Worm (Caenorhabditis elegans) whole organism, L4 larva: ENCODE results near the gene C14C6.6.
A peak's percentile ranks its signal among the peaks of the same experiment; 100 is the strongest.

Experiments used
- F26F4.8 ChIP-seq: fragments of 200-800 bp; sonication (Bioruptor generic); conservative IDR thresholded peaks from 2 replicates; pipeline ENCODE4 v1.3.6; 2022; ENCODE audit warnings: missing genetic modification characterization, missing compliant biosample characterization
- F49E8.2 ChIP-seq: sonication (generic microtip); optimal IDR thresholded peaks from 2 replicates; lab custom pipeline; 2016; ENCODE audit warnings: missing compliant biosample characterization, mild to moderate bottlenecking, missing genetic modification characterization, borderline replicate concordance
- Y105C5A.15 ChIP-seq: fragments of 200-800 bp; sonication (Bioruptor generic); IDR thresholded peaks from 2 replicates; pipeline ENCODE4 v1.3.6; 2022; ENCODE audit warnings: missing genetic modification characterization, missing compliant biosample characterization
- Y5F2A.4 ChIP-seq: fragments of 200-800 bp; sonication (Bioruptor generic); optimal IDR thresholded peaks from 2 replicates; lab custom pipeline; 2018; ENCODE audit warnings: mild to moderate bottlenecking, missing genetic modification characterization, missing compliant biosample characterization
- ZK546.5 ChIP-seq, 2 experiments: sonication (generic microtip); optimal IDR thresholded peaks; 2 replicates each; lab custom pipeline; 2017; ENCODE audit warnings: missing biosample characterization in 2 of 2, missing genetic modification characterization in 2 of 2
- aly-2 ChIP-seq: sonication (generic microtip); optimal IDR thresholded peaks from 2 replicates; lab custom pipeline; 2018; ENCODE audit warnings: missing biosample characterization, missing genetic modification characterization
- ama-1 ChIP-seq: fragments of 150-350 bp; optimal IDR thresholded peaks from 2 replicates; lab custom pipeline; 2014; ENCODE audit warnings: inconsistent platforms, mixed read lengths
- ceh-32 ChIP-seq: sonication (generic microtip); optimal IDR thresholded peaks from 2 replicates; lab custom pipeline; 2016; ENCODE audit warnings: mild to moderate bottlenecking, missing genetic modification characterization, missing compliant biosample characterization; ENCODE audit not compliant: poor library complexity
- ceh-44 ChIP-seq: fragments of 200-800 bp; sonication (Bioruptor generic); IDR thresholded peaks from 2 replicates; pipeline ENCODE4 v1.3.6; 2022; ENCODE audit warnings: missing genetic modification reagents, missing genetic modification characterization, missing compliant biosample characterization
- ces-1 ChIP-seq: fragments of 150-350 bp; sonication (generic microtip); optimal IDR thresholded peaks from 4 replicates; lab custom pipeline; 2014; ENCODE audit warnings: missing biosample characterization, missing genetic modification reagents, missing genetic modification characterization
- daf-8 ChIP-seq: fragments of 200-800 bp; sonication (Bioruptor generic); IDR thresholded peaks from 2 replicates; pipeline ENCODE4 v1.3.6; 2022; ENCODE audit warnings: missing genetic modification characterization, missing compliant biosample characterization
- dmd-8 ChIP-seq: fragments of 200-800 bp; sonication (Bioruptor generic); IDR thresholded peaks from 2 replicates; pipeline ENCODE4 v1.3.6; 2022; ENCODE audit warnings: missing genetic modification characterization, missing compliant biosample characterization
- duxl-1 ChIP-seq: sonication (generic microtip); optimal IDR thresholded peaks from 2 replicates; lab custom pipeline; 2016; ENCODE audit warnings: mild to moderate bottlenecking, missing genetic modification characterization, moderate library complexity, missing compliant biosample characterization; ENCODE audit not compliant: poor library complexity
- dve-1 ChIP-seq: sonication (generic microtip); optimal IDR thresholded peaks from 2 replicates; lab custom pipeline; 2017; ENCODE audit warnings: antibody characterized with exemption, mild to moderate bottlenecking, missing genetic modification characterization, missing compliant biosample characterization; ENCODE audit not compliant: insufficient read depth
- egl-27 ChIP-seq: sonication (generic microtip); optimal IDR thresholded peaks from 3 replicates; lab custom pipeline; 2017; ENCODE audit warnings: missing biosample characterization, missing genetic modification reagents, missing genetic modification characterization
- gei-8 ChIP-seq: fragments of 200-800 bp; sonication (Bioruptor generic); optimal IDR thresholded peaks from 2 replicates; lab custom pipeline; 2018; ENCODE audit warnings: mild to moderate bottlenecking, missing genetic modification characterization, missing compliant biosample characterization
- hif-1 ChIP-seq, 2 experiments: sonication (generic microtip); optimal IDR thresholded peaks; 2 replicates each; lab custom pipeline; 2016 to 2017; ENCODE audit warnings: missing compliant biosample characterization in 2 of 2, missing genetic modification characterization in 2 of 2, missing genetic modification reagents in 2 of 2, missing genotype in 2 of 2, mild to moderate bottlenecking in 1 of 2
- hlh-11 ChIP-seq: fragments of 200-800 bp; sonication (Bioruptor generic); optimal IDR thresholded peaks from 2 replicates; lab custom pipeline; 2018; ENCODE audit warnings: mild to moderate bottlenecking, missing genetic modification characterization, missing compliant biosample characterization
- hmg-1.1 ChIP-seq: fragments of 200-800 bp; sonication (Bioruptor generic); IDR thresholded peaks from 2 replicates; pipeline ENCODE4 v1.3.6; 2022; ENCODE audit warnings: missing genetic modification reagents, missing genetic modification characterization, missing compliant biosample characterization
- lim-7 ChIP-seq: fragments of 200-800 bp; sonication (Bioruptor generic); IDR thresholded peaks from 2 replicates; pipeline ENCODE4 v1.3.6; 2022; ENCODE audit warnings: missing genetic modification characterization, missing compliant biosample characterization
- lin-15B ChIP-seq: fragments of 150-350 bp; sonication (generic microtip); optimal IDR thresholded peaks from 3 replicates; lab custom pipeline; 2014; ENCODE audit warnings: missing biosample characterization, missing genetic modification characterization
- lin-39 ChIP-seq: fragments of 150-350 bp; optimal IDR thresholded peaks from 2 replicates; lab custom pipeline; 2014; ENCODE audit warnings: missing biosample characterization, missing genetic modification reagents, missing genetic modification characterization
- madf-9 ChIP-seq: fragments of 200-800 bp; sonication (Bioruptor generic); conservative IDR thresholded peaks from 2 replicates; pipeline ENCODE4 v1.3.6; 2022; ENCODE audit warnings: missing genetic modification reagents, missing genetic modification characterization, missing compliant biosample characterization
- mep-1 ChIP-seq: fragments of 150-350 bp; sonication (generic microtip); optimal IDR thresholded peaks from 3 replicates; lab custom pipeline; 2014; ENCODE audit warnings: missing biosample characterization, missing genetic modification characterization
- mxl-2 ChIP-seq: fragments of 200-800 bp; sonication (Bioruptor generic); conservative IDR thresholded peaks from 2 replicates; pipeline ENCODE4 v1.3.6; 2022; ENCODE audit warnings: missing genetic modification reagents, missing genetic modification characterization, missing compliant biosample characterization
- nhr-102 ChIP-seq: sonication (generic microtip); optimal IDR thresholded peaks from 2 replicates; lab custom pipeline; 2016; ENCODE audit warnings: mild to moderate bottlenecking, missing genetic modification characterization, moderate library complexity, missing compliant biosample characterization
- nhr-25 ChIP-seq: sonication (generic microtip); optimal IDR thresholded peaks from 2 replicates; lab custom pipeline; 2017; ENCODE audit warnings: missing genetic modification characterization, mild to moderate bottlenecking, missing compliant biosample characterization, antibody characterized with exemption, moderate library complexity, borderline replicate concordance; ENCODE audit not compliant: insufficient read depth
- nhr-28 ChIP-seq: fragments of 150-350 bp; optimal IDR thresholded peaks from 2 replicates; lab custom pipeline; 2014; ENCODE audit warnings: missing biosample characterization, missing genetic modification characterization
- nhr-42 ChIP-seq: fragments of 200-800 bp; sonication (Bioruptor generic); IDR thresholded peaks from 2 replicates; pipeline ENCODE4 v1.3.6; 2022; ENCODE audit warnings: missing genetic modification characterization, missing compliant biosample characterization
- nhr-48 ChIP-seq: sonication (generic microtip); optimal IDR thresholded peaks from 2 replicates; lab custom pipeline; 2016; ENCODE audit warnings: mild to moderate bottlenecking, missing genetic modification characterization, missing compliant biosample characterization
- set-16 ChIP-seq: fragments of 200-800 bp; sonication (Bioruptor generic); IDR thresholded peaks from 2 replicates; pipeline ENCODE4 v1.3.6; 2022; ENCODE audit warnings: missing genetic modification reagents, missing genetic modification characterization, missing compliant biosample characterization
- skn-1 ChIP-seq: fragments of 150-350 bp; optimal IDR thresholded peaks from 2 replicates; lab custom pipeline; 2014; ENCODE audit warnings: missing biosample characterization, missing genetic modification characterization
- snpc-1.2 ChIP-seq: fragments of 200-800 bp; sonication (Bioruptor generic); IDR thresholded peaks from 2 replicates; pipeline ENCODE4 v1.3.6; 2022; ENCODE audit warnings: missing genetic modification reagents, missing genetic modification characterization, missing compliant biosample characterization
- tag-97 ChIP-seq: fragments of 200-800 bp; sonication (Bioruptor generic); IDR thresholded peaks from 2 replicates; pipeline ENCODE4 v1.3.6; 2022; ENCODE audit warnings: missing genetic modification characterization, missing compliant biosample characterization
- unc-62 ChIP-seq, 3 experiments: fragments of 150-350 bp in 1 of 3; sonication (generic microtip); optimal IDR thresholded peaks in 2 of 3; peaks in 1 of 3; 1 replicate in 1 of 3; 2 replicates in 2 of 3; lab custom pipeline; 2014 to 2017; ENCODE audit warnings: missing biosample characterization in 3 of 3, missing genetic modification characterization in 3 of 3, missing genetic modification reagents in 3 of 3, missing genotype in 1 of 3
- vab-7 ChIP-seq: fragments of 200-800 bp; sonication (Bioruptor generic); IDR thresholded peaks from 2 replicates; pipeline ENCODE4 v1.3.6; 2022; ENCODE audit warnings: missing genetic modification reagents, missing genetic modification characterization, missing compliant biosample characterization
- zfp-2 ChIP-seq: sonication (generic microtip); optimal IDR thresholded peaks from 2 replicates; lab custom pipeline; 2016; ENCODE audit warnings: mild to moderate bottlenecking, missing genetic modification characterization, missing compliant biosample characterization
- zip-2 ChIP-seq: fragments of 150-350 bp; optimal IDR thresholded peaks from 2 replicates; lab custom pipeline; 2014; ENCODE audit warnings: missing biosample characterization, missing genetic modification characterization

The C14C6.6 gene

ce11 chrV:568105-568504, 20.2 kb upstream of the C14C6.6 start, which contains the start of gene sri-72:
Gene sri-72 (minus strand): TSS chrV:568205.
- no peak for TF ChIP-seq F49E8.2 (tag; lab: Kevin White, UChicago)
- TF ChIP-seq duxl-1 (tag; lab: Kevin White, UChicago), result no peak
- TF ChIP-seq ama-1 (lab: Kevin White, UChicago), result no peak
- no peak for TF ChIP-seq F26F4.8
- no peak for TF ChIP-seq vab-7 (GFP tag; lab: Robert Waterston, UW)
- TF ChIP-seq hif-1 (tag; optimal IDR thresholded peaks at IDR 0.05; lab: Kevin White, UChicago), result no peak
- no peak for TF ChIP-seq ZK546.5 (tag; optimal IDR thresholded peaks at IDR 0.05; lab: Kevin White, UChicago)
- no peak for TF ChIP-seq hlh-11
- TF ChIP-seq Y105C5A.15 (GFP tag; lab: Robert Waterston, UW), result no peak
- TF ChIP-seq madf-9 (GFP tag; lab: Robert Waterston, UW), result no peak
- TF ChIP-seq lim-7 (GFP tag; lab: Robert Waterston, UW), result no peak
- TF ChIP-seq nhr-42 (GFP tag; lab: Robert Waterston, UW), result no peak
- no peak for TF ChIP-seq mep-1 (tag; lab: Kevin White, UChicago)
- TF ChIP-seq unc-62 (GFP tag; optimal IDR thresholded peaks at IDR 0.05 in 1 of 2; lab: Kevin White, UChicago), result no peak
- no peak for TF ChIP-seq unc-62 (tag; optimal IDR thresholded peaks at IDR 0.05; lab: Kevin White, UChicago)
- no peak for TF ChIP-seq Y5F2A.4 (GFP tag; lab: Kevin White, UChicago)
- no peak for TF ChIP-seq egl-27 (tag; lab: Kevin White, UChicago)
- TF ChIP-seq lin-15B (tag; lab: Kevin White, UChicago), result no peak
- TF ChIP-seq dve-1 (tag; lab: Kevin White, UChicago), result no peak
- TF ChIP-seq zfp-2 (tag; lab: Kevin White, UChicago), result no peak

ce11 chrV:565984-566383, 18.1 kb upstream of the C14C6.6 start, which contains the start of gene sri-73:
Gene sri-73 (minus strand): TSS chrV:566084.
- no peak for TF ChIP-seq dmd-8 (GFP tag; lab: Robert Waterston, UW)

- TF ChIP-seq tag-97 (GFP tag; lab: Robert Waterston, UW) (no peak), hmg-1.1 (GFP tag; lab: Robert Waterston, UW) (no peak), ces-1 (GFP tag; lab: Kevin White, UChicago) (no peak), daf-8 (no peak), zip-2 (tag; lab: Kevin White, UChicago) (no peak), Y5F2A.4 (GFP tag; lab: Kevin White, UChicago) (no peak), duxl-1 (tag; lab: Kevin White, UChicago) (no peak), nhr-25 (tag; lab: Kevin White, UChicago) (no peak), set-16 (no peak), skn-1 (tag; lab: Kevin White, UChicago) (no peak), gei-8 (GFP tag; lab: Kevin White, UChicago) (no peak), ceh-32 (tag; lab: Kevin White, UChicago) (no peak), snpc-1.2 (GFP tag; lab: Robert Waterston, UW) (no peak)
Measured at ce11 chrV:562834-563233, 15.0 kb upstream of the C14C6.6 start, which contains the start of gene C14C6.2. Gene C14C6.2 (plus strand): TSS chrV:563134.

- peak; percentile 86 for TF ChIP-seq ceh-44 (GFP tag; lab: Robert Waterston, UW)
- no peak for TF ChIP-seq mxl-2 (GFP tag; lab: Robert Waterston, UW)
- no peak for TF ChIP-seq nhr-102 (tag; lab: Kevin White, UChicago)
- TF ChIP-seq nhr-48 (tag; lab: Kevin White, UChicago), result no peak
- no peak for TF ChIP-seq aly-2 (tag; lab: Kevin White, UChicago)
- no peak for TF ChIP-seq nhr-28 (tag; lab: Kevin White, UChicago)
- TF ChIP-seq lin-39 (tag; lab: Kevin White, UChicago), result no peak
- TF ChIP-seq, all 104 proteins: peak for 1
Measured at ce11 chrV:559940-560339, 12.1 kb upstream of the C14C6.6 start, which contains the start of gene srx-7. Gene srx-7 (plus strand): TSS chrV:560195.
